Fruit fly (Drosophila melanogaster) whole organism, larva: ENCODE measurements around the gene aralar1.

ENCODE experiments used
- noc ChIP-seq: fragments of 200-800 bp; sonication (Bioruptor generic); optimal IDR thresholded peaks from 3 replicates; lab custom pipeline; 2019; ENCODE audit warnings: missing biosample characterization, mild to moderate bottlenecking, missing genetic modification characterization, moderate library complexity

Gene aralar1

dm6 chr3R:30455817-30456544, at the start of gene aralar1:
aralar1 (minus strand) TSS chr3R:30455867.
- no peak for TF ChIP-seq noc (tag; lab: Kevin White, UChicago)

- no peak for TF ChIP-seq noc (tag; lab: Kevin White, UChicago)
Observed at dm6 chr3R:30503406-30503805, 47.7 kb upstream of the aralar1 start, which contains the start of gene CG31371. CG31371 (minus strand) TSS chr3R:30503506.

- TF ChIP-seq noc (tag; lab: Kevin White, UChicago): peak; percentile 36
Observed at dm6 chr3R:30501174-30501573, 45.5 kb upstream of the aralar1 start.

- TF ChIP-seq noc (tag; lab: Kevin White, UChicago): no peak
Observed at dm6 chr3R:30500226-30500625, 44.6 kb upstream of the aralar1 start, which contains the start of gene PH4alphaNE1. PH4alphaNE1 (minus strand) TSS chr3R:30500326.

- no peak for TF ChIP-seq noc (tag; lab: Kevin White, UChicago)
Observed at dm6 chr3R:30496103-30496858, 40.6 kb upstream of the aralar1 start, which contains the start of gene PH4alphaMP. PH4alphaMP (minus strand) TSS chr3R:30496153.

dm6 chr3R:30489797-30490196, 34.1 kb upstream of the aralar1 start, which contains the start of gene PH4alphaSG2:
PH4alphaSG2 (plus strand) TSS chr3R:30490074.
- TF ChIP-seq noc (tag; lab: Kevin White, UChicago): peak; percentile 11

- peak; percentile 47 for TF ChIP-seq noc (tag; lab: Kevin White, UChicago)
Observed at dm6 chr3R:30488663-30489062, 33.0 kb upstream of the aralar1 start, which contains the start of gene Jon99Fi. Jon99Fi (plus strand) TSS chr3R:30488963.

- TF ChIP-seq noc (tag; lab: Kevin White, UChicago): no peak
Observed at dm6 chr3R:30487828-30488227, 32.2 kb upstream of the aralar1 start, which contains the start of gene Jon99Fii. Jon99Fii (minus strand) TSS chr3R:30487928.

- TF ChIP-seq noc (tag; lab: Kevin White, UChicago): no peak
Observed at dm6 chr3R:30476367-30476766, 20.7 kb upstream of the aralar1 start, which contains the start of gene spdo. spdo (plus strand) TSS chr3R:30476684.

dm6 chr3R:30475910-30476309, 20.2 kb upstream of the aralar1 start:
- TF ChIP-seq noc (tag; lab: Kevin White, UChicago): no peak

- no peak for TF ChIP-seq noc (tag; lab: Kevin White, UChicago)
Observed at dm6 chr3R:30474667-30475213, 19.1 kb upstream of the aralar1 start.

- no peak for TF ChIP-seq noc (tag; lab: Kevin White, UChicago)
Observed at dm6 chr3R:30472331-30472730, 16.7 kb upstream of the aralar1 start.

- TF ChIP-seq noc (tag; lab: Kevin White, UChicago): no peak
Observed at dm6 chr3R:30470690-30471089, 15.0 kb upstream of the aralar1 start.

- no peak for TF ChIP-seq noc (tag; lab: Kevin White, UChicago)
Observed at dm6 chr3R:30467062-30467461, 11.4 kb upstream of the aralar1 start.

- TF ChIP-seq noc (tag; lab: Kevin White, UChicago): no peak
Observed at dm6 chr3R:30466515-30466914, 10.8 kb upstream of the aralar1 start.
